Fruit fly (Drosophila melanogaster) whole organism, pupa: ENCODE measurements around the gene CG4291.

Source experiments
- CG10348 ChIP-seq: fragments of 200-800 bp; sonication (Bioruptor generic); IDR thresholded peaks from 2 replicates; pipeline ENCODE4 v1.3.6; 2022; ENCODE audit warnings: missing biosample characterization, missing genetic modification characterization
- CG12605 ChIP-seq: fragments of 200-800 bp; sonication (Bioruptor generic); IDR thresholded peaks from 2 replicates; pipeline ENCODE4 v1.3.6; 2022; ENCODE audit warnings: missing biosample characterization, missing genetic modification characterization
- CG13204 ChIP-seq: fragments of 200-800 bp; sonication (Bioruptor generic); optimal IDR thresholded peaks from 2 replicates; lab custom pipeline; 2018; ENCODE audit warnings: missing biosample characterization, mild to moderate bottlenecking, missing genetic modification characterization, moderate library complexity
- CG14655 ChIP-seq: fragments of 200-800 bp; sonication (Bioruptor generic); optimal IDR thresholded peaks from 3 replicates; lab custom pipeline; 2017; ENCODE audit warnings: mild to moderate bottlenecking, missing biosample characterization, missing genetic modification reagents, missing genetic modification characterization
- CG15710 ChIP-seq: fragments of 200-800 bp; sonication (Bioruptor generic); optimal IDR thresholded peaks from 2 replicates; lab custom pipeline; 2018; ENCODE audit warnings: missing biosample characterization, mild to moderate bottlenecking, missing genetic modification characterization, moderate library complexity
- CG17806 ChIP-seq: fragments of 200-800 bp; sonication (Bioruptor generic); optimal IDR thresholded peaks from 2 replicates; lab custom pipeline; 2018; ENCODE audit warnings: missing biosample characterization, mild to moderate bottlenecking, missing genetic modification characterization, moderate library complexity
- CG32121 ChIP-seq: fragments of 200-800 bp; sonication (Bioruptor generic); IDR thresholded peaks from 2 replicates; pipeline ENCODE4 v1.3.6; 2022; ENCODE audit warnings: missing biosample characterization, missing genetic modification characterization
- CG34367 ChIP-seq: fragments of 200-800 bp; sonication (Bioruptor generic); optimal IDR thresholded peaks from 2 replicates; lab custom pipeline; 2018; ENCODE audit warnings: missing biosample characterization, mild to moderate bottlenecking, missing genetic modification characterization
- CG4496 ChIP-seq: fragments of 200-800 bp; sonication (Bioruptor generic); IDR thresholded peaks from 3 replicates; pipeline ENCODE4 v1.3.6; 2022; ENCODE audit warnings: missing biosample characterization, missing genetic modification characterization
- CG8159 ChIP-seq: fragments of 200-800 bp; sonication (Bioruptor generic); optimal IDR thresholded peaks from 3 replicates; lab custom pipeline; 2018; ENCODE audit warnings: missing biosample characterization, mild to moderate bottlenecking, missing genetic modification characterization, moderate library complexity
- CG8301 ChIP-seq: fragments of 200-800 bp; sonication (Bioruptor generic); optimal IDR thresholded peaks from 2 replicates; lab custom pipeline; 2018; ENCODE audit warnings: missing biosample characterization, mild to moderate bottlenecking, missing genetic modification characterization
- CG9948 ChIP-seq: fragments of 200-800 bp; sonication (Bioruptor generic); optimal IDR thresholded peaks from 2 replicates; lab custom pipeline; 2018; ENCODE audit warnings: missing biosample characterization, mild to moderate bottlenecking, missing genetic modification characterization, moderate library complexity
- D1 ChIP-seq: fragments of 200-800 bp; sonication (Bioruptor generic); optimal IDR thresholded peaks from 2 replicates; lab custom pipeline; 2018; ENCODE audit warnings: missing biosample characterization, mild to moderate bottlenecking, missing genetic modification characterization, moderate library complexity
- EcR ChIP-seq: fragments of 200-800 bp; sonication (Bioruptor generic); optimal IDR thresholded peaks from 3 replicates; lab custom pipeline; 2019; ENCODE audit warnings: missing biosample characterization, missing genetic modification characterization, mild to moderate bottlenecking, moderate library complexity, missing genetic modification reagents
- Ets98B ChIP-seq: fragments of 200-800 bp; sonication (Bioruptor generic); IDR thresholded peaks from 2 replicates; pipeline ENCODE4 v1.3.6; 2022; ENCODE audit warnings: missing biosample characterization, missing genetic modification characterization
- Pif1A ChIP-seq: fragments of 200-800 bp; sonication (Bioruptor generic); optimal IDR thresholded peaks from 3 replicates; lab custom pipeline; 2016; ENCODE audit warnings: missing biosample characterization, missing genetic modification characterization
- Pif1B ChIP-seq: fragments of 200-800 bp; sonication (Bioruptor generic); optimal IDR thresholded peaks from 3 replicates; lab custom pipeline; 2016; ENCODE audit warnings: missing biosample characterization, missing genetic modification characterization
- Snoo ChIP-seq: fragments of 200-800 bp; sonication (Bioruptor generic); optimal IDR thresholded peaks from 3 replicates; lab custom pipeline; 2017; ENCODE audit warnings: missing biosample characterization, mild to moderate bottlenecking, missing genetic modification characterization, inconsistent platforms
- fd96Ca ChIP-seq: fragments of 200-800 bp; sonication (Bioruptor generic); IDR thresholded peaks from 3 replicates; pipeline ENCODE4 v1.3.6; 2022; ENCODE audit warnings: missing biosample characterization, missing genetic modification characterization
- gl ChIP-seq: fragments of 200-800 bp; sonication (Bioruptor generic); optimal IDR thresholded peaks from 2 replicates; lab custom pipeline; 2018; ENCODE audit warnings: missing biosample characterization, mild to moderate bottlenecking, missing genetic modification characterization
- rn ChIP-seq: fragments of 200-800 bp; sonication (Bioruptor generic); IDR thresholded peaks from 2 replicates; pipeline ENCODE4 v1.3.6; 2022; ENCODE audit warnings: missing biosample characterization, missing genetic modification characterization

The CG4291 gene

dm6 chr2L:847189-847987, 5.1 kb downstream of the CG4291 start:
- peak; percentile 28 for TF ChIP-seq Snoo (tag; lab: Kevin White, UChicago)
- TF ChIP-seq CG9948 (tag; lab: Kevin White, UChicago) = peak; percentile 42
- TF ChIP-seq CG32121 (GFP tag; lab: Robert Waterston, UW) = no peak
- peak; percentile 38; the same call in 2 of the 3 replicates for TF ChIP-seq CG4496 (GFP tag; lab: Robert Waterston, UW)
- TF ChIP-seq rn (GFP tag; lab: Robert Waterston, UW) = no peak
- peak; percentile 40 for TF ChIP-seq Pif1B (GFP tag; lab: Kevin White, UChicago)
- TF ChIP-seq CG15710 (tag; lab: Kevin White, UChicago) = peak; percentile 45
- TF ChIP-seq CG10348 (GFP tag; lab: Robert Waterston, UW) = no peak
- TF ChIP-seq D1 (tag; lab: Kevin White, UChicago) = no peak
- peak; percentile 83 for TF ChIP-seq CG14655
- no peak for TF ChIP-seq gl (tag; lab: Kevin White, UChicago)
- no peak for TF ChIP-seq CG13204 (GFP tag; lab: Kevin White, UChicago)
- peak; percentile 53; the same call in 1 of the 2 replicates for TF ChIP-seq CG12605 (GFP tag; lab: Robert Waterston, UW)
- TF ChIP-seq CG17806 (tag; lab: Kevin White, UChicago) = peak; percentile 34
- peak; percentile 49 for TF ChIP-seq CG8159
- TF ChIP-seq Pif1A (GFP tag; lab: Kevin White, UChicago) = peak; percentile 41
- peak; percentile 67 for TF ChIP-seq CG8301 (tag; lab: Kevin White, UChicago)
- TF ChIP-seq Ets98B (GFP tag; lab: Robert Waterston, UW) = no peak; the same call in 1 of the 2 replicates
- TF ChIP-seq EcR = no peak
- no peak for TF ChIP-seq CG34367 (tag; lab: Kevin White, UChicago)
- TF ChIP-seq fd96Ca (GFP tag; lab: Robert Waterston, UW) = no peak

- TF ChIP-seq D1 (tag; lab: Kevin White, UChicago) (no peak), fd96Ca (GFP tag; lab: Robert Waterston, UW) (peak; percentile 78; the same call in 2 of the 3 replicates), EcR (no peak), CG10348 (GFP tag; lab: Robert Waterston, UW) (no peak), Pif1B (GFP tag; lab: Kevin White, UChicago) (peak; percentile 33), rn (GFP tag; lab: Robert Waterston, UW) (no peak), CG12605 (GFP tag; lab: Robert Waterston, UW) (no peak; the same call in 1 of the 2 replicates), CG8301 (tag; lab: Kevin White, UChicago) (peak; percentile 83), CG14655 (peak; percentile 76), CG8159 (peak; percentile 5), Pif1A (GFP tag; lab: Kevin White, UChicago) (peak; percentile 66), CG4496 (GFP tag; lab: Robert Waterston, UW) (peak; percentile 82; the same call in 2 of the 3 replicates), gl (tag; lab: Kevin White, UChicago) (no peak), Ets98B (GFP tag; lab: Robert Waterston, UW) (peak; percentile 61), CG17806 (tag; lab: Kevin White, UChicago) (peak; percentile 36), CG13204 (GFP tag; lab: Kevin White, UChicago) (no peak), Snoo (tag; lab: Kevin White, UChicago) (peak; percentile 10), CG34367 (tag; lab: Kevin White, UChicago) (no peak), CG9948 (tag; lab: Kevin White, UChicago) (peak; percentile 1), CG32121 (GFP tag; lab: Robert Waterston, UW) (peak; percentile 59; the same call in 1 of the 2 replicates), CG15710 (tag; lab: Kevin White, UChicago) (no peak)
- TF ChIP-seq, all 21 proteins: peak for 12
Measured at dm6 chr2L:846167-846868, 6.2 kb downstream of the CG4291 start.

dm6 chr2L:845341-846004, 7.1 kb downstream of the CG4291 start:
- TF ChIP-seq Pif1A (GFP tag; lab: Kevin White, UChicago) (peak; percentile 82), Pif1B (GFP tag; lab: Kevin White, UChicago) (peak; percentile 80), CG12605 (GFP tag; lab: Robert Waterston, UW) (peak; percentile 84), D1 (tag; lab: Kevin White, UChicago) (no peak), CG17806 (tag; lab: Kevin White, UChicago) (peak; percentile 72), CG15710 (tag; lab: Kevin White, UChicago) (peak; percentile 60), gl (tag; lab: Kevin White, UChicago) (no peak), Ets98B (GFP tag; lab: Robert Waterston, UW) (peak; percentile 92), CG34367 (tag; lab: Kevin White, UChicago) (peak; percentile 55), fd96Ca (GFP tag; lab: Robert Waterston, UW) (peak; percentile 92), EcR (no peak), CG4496 (GFP tag; lab: Robert Waterston, UW) (peak; percentile 94), CG9948 (tag; lab: Kevin White, UChicago) (peak; percentile 67), rn (GFP tag; lab: Robert Waterston, UW) (peak; percentile 75), CG8159 (peak; percentile 58), Snoo (tag; lab: Kevin White, UChicago) (peak; percentile 62), CG32121 (GFP tag; lab: Robert Waterston, UW) (peak; percentile 86), CG10348 (GFP tag; lab: Robert Waterston, UW) (no peak), CG14655 (peak; percentile 88), CG13204 (GFP tag; lab: Kevin White, UChicago) (no peak), CG8301 (tag; lab: Kevin White, UChicago) (peak; percentile 88)
